Fruit fly (Drosophila melanogaster) whole organism, prepupa: ENCODE results near the gene tara.

Experiments used
- CG11294 ChIP-seq: fragments of 200-800 bp; sonication (Bioruptor generic); IDR thresholded peaks from 2 replicates; pipeline ENCODE4 v1.3.6; 2022; ENCODE audit warnings: missing biosample characterization, missing genetic modification characterization
- CG11902 ChIP-seq: fragments of 200-800 bp; sonication (Bioruptor generic); optimal IDR thresholded peaks from 3 replicates; lab custom pipeline; 2016; ENCODE audit warnings: missing biosample characterization, missing genetic modification characterization
- CG16779 ChIP-seq: fragments of 200-800 bp; sonication (Bioruptor generic); optimal IDR thresholded peaks from 3 replicates; lab custom pipeline; 2017; ENCODE audit warnings: missing biosample characterization, mild to moderate bottlenecking, missing genetic modification characterization
- CG6854 ChIP-seq: fragments of 200-800 bp; sonication (Bioruptor generic); optimal IDR thresholded peaks from 2 replicates; lab custom pipeline; 2017; ENCODE audit warnings: missing biosample characterization, mild to moderate bottlenecking, missing genetic modification characterization
- CG7368 ChIP-seq: fragments of 200-800 bp; sonication (Bioruptor generic); optimal IDR thresholded peaks from 3 replicates; lab custom pipeline; 2016; ENCODE audit warnings: missing biosample characterization, missing genetic modification characterization
- acj6 ChIP-seq: fragments of 200-800 bp; sonication (Bioruptor generic); optimal IDR thresholded peaks from 3 replicates; lab custom pipeline; 2016; ENCODE audit warnings: missing biosample characterization, missing genetic modification characterization
- fd85E ChIP-seq: fragments of 200-800 bp; sonication (Bioruptor generic); optimal IDR thresholded peaks from 3 replicates; lab custom pipeline; 2016; ENCODE audit warnings: missing biosample characterization, missing genetic modification characterization

dm6 chr3R:16210808-16211578, 14.5 kb upstream of the tara start:
- TF ChIP-seq CG16779 (tag; lab: Kevin White, UChicago) (no peak), CG7368 (GFP tag; lab: Kevin White, UChicago) (no peak), CG11294 (GFP tag; lab: Robert Waterston, UW) (no peak), CG11902 (GFP tag; lab: Kevin White, UChicago) (no peak), fd85E (GFP tag; lab: Kevin White, UChicago) (no peak), CG6854 (peak; percentile 69), acj6 (GFP tag; lab: Kevin White, UChicago) (peak; percentile 61)
